Worm (Caenorhabditis elegans): ENCODE data around the gene Y116A8B.4.

Y116A8B.4 gene

ce11 chrIV:17183032-17183608 lies 40.5 kb upstream of the Y116A8B.4 start:
- TF ChIP-seq fax-1 (tag; optimal IDR thresholded peaks at IDR 0.05) (no peak), fkh-6 (tag; optimal IDR thresholded peaks at IDR 0.05) (peak; percentile 9), hlh-6 (tag; optimal IDR thresholded peaks at IDR 0.05) (peak; percentile 32), unc-42 (tag; optimal IDR thresholded peaks at IDR 0.05) (no peak), ceh-18 (tag; optimal IDR thresholded peaks at IDR 0.05) (no peak)

- TF ChIP-seq odd-2 (tag; optimal IDR thresholded peaks at IDR 0.05) (no peak), unc-55 (GFP tag; optimal IDR thresholded peaks at IDR 0.05) (no peak), ttx-3 (tag; optimal IDR thresholded peaks at IDR 0.05) (no peak)
Observed at ce11 chrIV:17183629-17184028, 39.9 kb upstream of the Y116A8B.4 start, which contains the start of gene col-138. col-138 (minus strand) TSS chrIV:17183729.

- TF ChIP-seq ceh-34 (tag; optimal IDR thresholded peaks at IDR 0.05) = no peak
- no peak for TF ChIP-seq sox-4 (tag; optimal IDR thresholded peaks at IDR 0.05)
- no peak for TF ChIP-seq hlh-15 (tag; optimal IDR thresholded peaks at IDR 0.05)
- no peak for TF ChIP-seq mec-3 (tag; optimal IDR thresholded peaks at IDR 0.05; ENCODE audit: borderline replicate concordance)
- no peak for TF ChIP-seq eyg-1 (tag; optimal IDR thresholded peaks at IDR 0.05)
- no peak for TF ChIP-seq ceh-31 (tag; optimal IDR thresholded peaks at IDR 0.05)
- TF ChIP-seq K09A11.1 (tag; optimal IDR thresholded peaks at IDR 0.05; ENCODE audit: insufficient read depth) = no peak
- no peak for TF ChIP-seq unc-86 (tag; optimal IDR thresholded peaks at IDR 0.05)
- no peak for TF ChIP-seq F13H6.1 (tag; optimal IDR thresholded peaks at IDR 0.05)
- TF ChIP-seq ets-4 (tag; optimal IDR thresholded peaks at IDR 0.05) = no peak
Observed at ce11 chrIV:17189193-17189592, 34.4 kb upstream of the Y116A8B.4 start.

- TF ChIP-seq rnt-1 (tag; optimal IDR thresholded peaks at IDR 0.05) (no peak), K02D7.2 (tag; optimal IDR thresholded peaks at IDR 0.05) (no peak), ceh-2 (tag; optimal IDR thresholded peaks at IDR 0.05) (no peak), ceh-31 (tag; optimal IDR thresholded peaks at IDR 0.05) (no peak), pros-1 (tag; optimal IDR thresholded peaks at IDR 0.05) (no peak), fkh-6 (tag; optimal IDR thresholded peaks at IDR 0.05) (no peak), ceh-24 (tag; optimal IDR thresholded peaks at IDR 0.05) (no peak), fkh-10 (GFP tag; optimal IDR thresholded peaks at IDR 0.05) (no peak), ref-2 (tag; optimal IDR thresholded peaks at IDR 0.05) (no peak), unc-3 (GFP tag; conservative IDR thresholded peaks at IDR 0.05) (no peak), unc-3 (tag; optimal IDR thresholded peaks at IDR 0.05) (no peak), Y22D7AL.16 (tag; optimal IDR thresholded peaks at IDR 0.05) (no peak), C38D4.7 (GFP tag; optimal IDR thresholded peaks at IDR 0.05) (no peak), ceh-6 (GFP tag; optimal IDR thresholded peaks at IDR 0.05) (no peak), elt-4 (tag; optimal IDR thresholded peaks at IDR 0.05) (no peak)
Observed at ce11 chrIV:17191791-17192190, 31.8 kb upstream of the Y116A8B.4 start, which contains the start of gene flp-17. flp-17 (minus strand) TSS chrIV:17191891.

ce11 chrIV:17193491-17193890 lies 30.1 kb upstream of the Y116A8B.4 start:
- no peak for TF ChIP-seq K09A11.1 (tag; optimal IDR thresholded peaks at IDR 0.05; ENCODE audit: insufficient read depth)
- TF ChIP-seq pha-2 (tag; optimal IDR thresholded peaks at IDR 0.05) = no peak
- no peak for TF ChIP-seq unc-3 (GFP tag; conservative IDR thresholded peaks at IDR 0.05)
- TF ChIP-seq unc-3 (tag; optimal IDR thresholded peaks at IDR 0.05) = no peak
- no peak for TF ChIP-seq ceh-48 (tag; optimal IDR thresholded peaks at IDR 0.05)
- TF ChIP-seq syd-9 (tag; optimal IDR thresholded peaks at IDR 0.05) = no peak
- TF ChIP-seq ceh-18 (tag; optimal IDR thresholded peaks at IDR 0.05) = no peak
- TF ChIP-seq hlh-8 (tag; optimal IDR thresholded peaks at IDR 0.05) = no peak
- no peak for TF ChIP-seq pha-4 (tag; optimal IDR thresholded peaks at IDR 0.05)
- no peak for TF ChIP-seq lin-11 (tag; optimal IDR thresholded peaks at IDR 0.05)
- no peak for TF ChIP-seq eyg-1 (tag; optimal IDR thresholded peaks at IDR 0.05)
- no peak for TF ChIP-seq ttx-3 (tag; optimal IDR thresholded peaks at IDR 0.05)
- TF ChIP-seq ceh-2 (tag; optimal IDR thresholded peaks at IDR 0.05) = no peak
- no peak for TF ChIP-seq odd-2 (tag; optimal IDR thresholded peaks at IDR 0.05)
- no peak for TF ChIP-seq rnt-1 (tag; optimal IDR thresholded peaks at IDR 0.05)
- TF ChIP-seq ceh-9 (tag; optimal IDR thresholded peaks at IDR 0.05) = no peak
